Worm (Caenorhabditis elegans) whole organism, L4 larva: Measurements from ENCODE around the gene lmtr-3.
A peak's percentile ranks its signal among the peaks of the same experiment; 100 is the strongest.

Experiments used
- F37D6.2 ChIP-seq: sonication (generic microtip); optimal IDR thresholded peaks from 2 replicates; lab custom pipeline; 2016; ENCODE audit warnings: mild to moderate bottlenecking, missing genetic modification characterization, missing compliant biosample characterization
- F44E2.7 ChIP-seq: fragments of 200-800 bp; sonication (Bioruptor generic); IDR thresholded peaks from 2 replicates; pipeline ENCODE4 v2.1.2; 2022; ENCODE audit warnings: missing genetic modification characterization, missing compliant biosample characterization
- F49E8.2 ChIP-seq: sonication (generic microtip); optimal IDR thresholded peaks from 2 replicates; lab custom pipeline; 2016; ENCODE audit warnings: missing compliant biosample characterization, mild to moderate bottlenecking, missing genetic modification characterization, borderline replicate concordance
- R02D3.7 ChIP-seq: fragments of 150-350 bp; sonication (generic microtip); optimal IDR thresholded peaks from 3 replicates; lab custom pipeline; 2014; ENCODE audit warnings: missing biosample characterization, missing genetic modification characterization
- T20F7.1 ChIP-seq: fragments of 200-800 bp; sonication (Bioruptor generic); optimal IDR thresholded peaks from 2 replicates; lab custom pipeline; 2018; ENCODE audit warnings: mild to moderate bottlenecking, missing genetic modification characterization, missing compliant biosample characterization
- Y105C5A.15 ChIP-seq: fragments of 200-800 bp; sonication (Bioruptor generic); IDR thresholded peaks from 2 replicates; pipeline ENCODE4 v1.3.6; 2022; ENCODE audit warnings: missing genetic modification characterization, missing compliant biosample characterization
- Y48G9A.11 ChIP-seq: fragments of 200-800 bp; sonication (Bioruptor generic); IDR thresholded peaks from 2 replicates; pipeline ENCODE4 v1.3.6; 2022; ENCODE audit warnings: missing genetic modification reagents, missing genetic modification characterization, missing compliant biosample characterization
- ZK546.5 ChIP-seq, 2 experiments: sonication (generic microtip); optimal IDR thresholded peaks; 2 replicates each; lab custom pipeline; 2017; ENCODE audit warnings: missing biosample characterization in 2 of 2, missing genetic modification characterization in 2 of 2
- aha-1 ChIP-seq: fragments of 150-350 bp; peaks from one replicate; lab custom pipeline; 2014; ENCODE audit warnings: missing biosample characterization, missing genetic modification characterization
- attf-4 ChIP-seq: sonication (generic microtip); optimal IDR thresholded peaks from 3 replicates; lab custom pipeline; 2017; ENCODE audit warnings: missing biosample characterization, missing genetic modification characterization
- ceh-20 ChIP-seq: fragments of 200-800 bp; sonication (Bioruptor generic); IDR thresholded peaks from 2 replicates; pipeline ENCODE4 v1.3.6; 2022; ENCODE audit warnings: missing genetic modification reagents, missing genetic modification characterization, missing compliant biosample characterization
- ceh-28 ChIP-seq: fragments of 150-350 bp; optimal IDR thresholded peaks from 2 replicates; lab custom pipeline; 2014; ENCODE audit warnings: missing biosample characterization, missing genetic modification reagents, missing genetic modification characterization
- ceh-62 ChIP-seq: sonication (generic microtip); optimal IDR thresholded peaks from 2 replicates; lab custom pipeline; 2017; ENCODE audit warnings: missing biosample characterization, missing genetic modification characterization
- ceh-82 ChIP-seq: sonication (generic microtip); optimal IDR thresholded peaks from 2 replicates; lab custom pipeline; 2017; ENCODE audit warnings: missing biosample characterization, missing genetic modification characterization
- ces-1 ChIP-seq: fragments of 150-350 bp; sonication (generic microtip); optimal IDR thresholded peaks from 4 replicates; lab custom pipeline; 2014; ENCODE audit warnings: missing biosample characterization, missing genetic modification reagents, missing genetic modification characterization
- cey-2 ChIP-seq: sonication (generic microtip); optimal IDR thresholded peaks from 3 replicates; lab custom pipeline; 2017; ENCODE audit warnings: missing genetic modification characterization, mild to moderate bottlenecking, missing compliant biosample characterization, antibody characterized with exemption, borderline replicate concordance; ENCODE audit not compliant: insufficient read depth
- daf-12 ChIP-seq: fragments of 150-350 bp; optimal IDR thresholded peaks from 2 replicates; lab custom pipeline; 2014; ENCODE audit warnings: missing biosample characterization, missing genetic modification reagents, missing genetic modification characterization
- daf-19 ChIP-seq: fragments of 200-800 bp; sonication (Bioruptor generic); conservative IDR thresholded peaks from 2 replicates; pipeline ENCODE4 v1.3.6; 2022; ENCODE audit warnings: missing genetic modification characterization, missing compliant biosample characterization
- dmd-6 ChIP-seq: fragments of 200-800 bp; sonication (Bioruptor generic); IDR thresholded peaks from 2 replicates; pipeline ENCODE4 v1.3.6; 2022; ENCODE audit warnings: missing genetic modification reagents, missing genetic modification characterization, missing compliant biosample characterization
- dpl-1 ChIP-seq: fragments of 150-350 bp; optimal IDR thresholded peaks from 2 replicates; lab custom pipeline; 2014; ENCODE audit warnings: missing biosample characterization, missing genetic modification reagents, missing genetic modification characterization
- dve-1 ChIP-seq: sonication (generic microtip); optimal IDR thresholded peaks from 2 replicates; lab custom pipeline; 2017; ENCODE audit warnings: antibody characterized with exemption, mild to moderate bottlenecking, missing genetic modification characterization, missing compliant biosample characterization; ENCODE audit not compliant: insufficient read depth
- egl-43 ChIP-seq: fragments of 200-800 bp; sonication (Bioruptor generic); IDR thresholded peaks from 2 replicates; pipeline ENCODE4 v1.3.6; 2022; ENCODE audit warnings: missing genetic modification reagents, missing genetic modification characterization, missing compliant biosample characterization
- fkh-10 ChIP-seq: fragments of 150-350 bp; optimal IDR thresholded peaks from 2 replicates; lab custom pipeline; 2014; ENCODE audit warnings: missing biosample characterization, missing genetic modification reagents, missing genetic modification characterization
- fos-1 ChIP-seq: fragments of 150-350 bp; optimal IDR thresholded peaks from 2 replicates; lab custom pipeline; 2014; ENCODE audit warnings: missing biosample characterization, missing genetic modification characterization
- hlh-30 ChIP-seq: sonication (generic microtip); optimal IDR thresholded peaks from 2 replicates; lab custom pipeline; 2017; ENCODE audit warnings: antibody characterized with exemption, mild to moderate bottlenecking, missing genetic modification characterization, missing compliant biosample characterization; ENCODE audit not compliant: insufficient read depth
- hmg-1.1 ChIP-seq: fragments of 200-800 bp; sonication (Bioruptor generic); IDR thresholded peaks from 2 replicates; pipeline ENCODE4 v1.3.6; 2022; ENCODE audit warnings: missing genetic modification reagents, missing genetic modification characterization, missing compliant biosample characterization
- lin-1 ChIP-seq: fragments of 200-800 bp; sonication (Bioruptor generic); IDR thresholded peaks from 2 replicates; pipeline ENCODE4 v1.3.6; 2022; ENCODE audit warnings: missing genetic modification reagents, missing genetic modification characterization, missing compliant biosample characterization
- lin-13 ChIP-seq: fragments of 150-350 bp; optimal IDR thresholded peaks from 2 replicates; lab custom pipeline; 2014; ENCODE audit warnings: missing biosample characterization, missing genetic modification reagents, missing genetic modification characterization
- lin-29 ChIP-seq: fragments of 200-800 bp; sonication (Bioruptor generic); IDR thresholded peaks from 2 replicates; pipeline ENCODE4 v1.3.6; 2022; ENCODE audit warnings: missing genetic modification reagents, missing genetic modification characterization, missing compliant biosample characterization
- madf-5 ChIP-seq, 2 experiments: fragments of 200-800 bp; sonication (Bioruptor generic); IDR thresholded peaks; 2 replicates each; pipeline ENCODE4 v1.3.6; 2022; ENCODE audit warnings: missing compliant biosample characterization in 2 of 2, missing genetic modification characterization in 2 of 2
- madf-9 ChIP-seq: fragments of 200-800 bp; sonication (Bioruptor generic); conservative IDR thresholded peaks from 2 replicates; pipeline ENCODE4 v1.3.6; 2022; ENCODE audit warnings: missing genetic modification reagents, missing genetic modification characterization, missing compliant biosample characterization
- mdl-1 ChIP-seq, 2 experiments: fragments of 150-350 bp in 1 of 2; sonication (generic microtip) in 1 of 2; optimal IDR thresholded peaks; 2 replicates each; lab custom pipeline; 2014 to 2017; ENCODE audit warnings: missing biosample characterization in 2 of 2, missing genetic modification characterization in 2 of 2
- mdt-29 ChIP-seq: fragments of 200-800 bp; sonication (Bioruptor generic); IDR thresholded peaks from 2 replicates; pipeline ENCODE4 v1.3.6; 2022; ENCODE audit warnings: missing genetic modification reagents, missing genetic modification characterization, missing compliant biosample characterization
- mxl-2 ChIP-seq: fragments of 200-800 bp; sonication (Bioruptor generic); conservative IDR thresholded peaks from 2 replicates; pipeline ENCODE4 v1.3.6; 2022; ENCODE audit warnings: missing genetic modification reagents, missing genetic modification characterization, missing compliant biosample characterization
- mxl-3 ChIP-seq: fragments of 200-800 bp; sonication (Bioruptor generic); optimal IDR thresholded peaks from 2 replicates; lab custom pipeline; 2018; ENCODE audit warnings: mild to moderate bottlenecking, missing genetic modification characterization, missing compliant biosample characterization
- nhr-25 ChIP-seq: sonication (generic microtip); optimal IDR thresholded peaks from 2 replicates; lab custom pipeline; 2017; ENCODE audit warnings: missing genetic modification characterization, mild to moderate bottlenecking, missing compliant biosample characterization, antibody characterized with exemption, moderate library complexity, borderline replicate concordance; ENCODE audit not compliant: insufficient read depth
- nhr-28 ChIP-seq: fragments of 150-350 bp; optimal IDR thresholded peaks from 2 replicates; lab custom pipeline; 2014; ENCODE audit warnings: missing biosample characterization, missing genetic modification characterization
- nhr-48 ChIP-seq: sonication (generic microtip); optimal IDR thresholded peaks from 2 replicates; lab custom pipeline; 2016; ENCODE audit warnings: mild to moderate bottlenecking, missing genetic modification characterization, missing compliant biosample characterization
- pha-4 ChIP-seq, 2 experiments: fragments of 150-350 bp in 1 of 2; fragments of 200-800 bp in 1 of 2; sonication (Bioruptor generic) in 1 of 2; IDR thresholded peaks in 1 of 2; optimal IDR thresholded peaks in 1 of 2; 2 replicates each; pipeline versions ENCODE4 v1.3.6 to Lab custom; 2014 to 2022; ENCODE audit warnings: missing genetic modification characterization in 2 of 2, missing genetic modification reagents in 2 of 2, missing biosample characterization in 1 of 2, missing compliant biosample characterization in 1 of 2
- php-3 ChIP-seq: fragments of 200-800 bp; sonication (Bioruptor generic); IDR thresholded peaks from 2 replicates; pipeline ENCODE4 v1.3.6; 2022; ENCODE audit warnings: missing genetic modification reagents, missing genetic modification characterization, missing compliant biosample characterization
- sdz-12 ChIP-seq: fragments of 200-800 bp; sonication (Bioruptor generic); optimal IDR thresholded peaks from 2 replicates; lab custom pipeline; 2018; ENCODE audit warnings: mild to moderate bottlenecking, missing genetic modification characterization, missing compliant biosample characterization
- spr-3 ChIP-seq: fragments of 200-800 bp; sonication (Bioruptor generic); optimal IDR thresholded peaks from 2 replicates; lab custom pipeline; 2018; ENCODE audit warnings: mild to moderate bottlenecking, missing genetic modification characterization, missing compliant biosample characterization
- unc-130 ChIP-seq: sonication (generic microtip); optimal IDR thresholded peaks from 2 replicates; lab custom pipeline; 2016; ENCODE audit warnings: missing genetic modification reagents, missing genetic modification characterization, missing compliant biosample characterization
- unc-39 ChIP-seq: sonication (generic microtip); optimal IDR thresholded peaks from 2 replicates; lab custom pipeline; 2017; ENCODE audit warnings: missing biosample characterization, missing genetic modification characterization
- unc-62 ChIP-seq, 3 experiments: fragments of 150-350 bp in 1 of 3; sonication (generic microtip); optimal IDR thresholded peaks in 2 of 3; peaks in 1 of 3; 1 replicate in 1 of 3; 2 replicates in 2 of 3; lab custom pipeline; 2014 to 2017; ENCODE audit warnings: missing biosample characterization in 3 of 3, missing genetic modification characterization in 3 of 3, missing genetic modification reagents in 3 of 3, missing genotype in 1 of 3
- zag-1 ChIP-seq: fragments of 150-350 bp; optimal IDR thresholded peaks from 2 replicates; lab custom pipeline; 2014; ENCODE audit warnings: missing biosample characterization, missing genetic modification characterization
- zfp-2 ChIP-seq: sonication (generic microtip); optimal IDR thresholded peaks from 2 replicates; lab custom pipeline; 2016; ENCODE audit warnings: mild to moderate bottlenecking, missing genetic modification characterization, missing compliant biosample characterization
- zfp-3 ChIP-seq: fragments of 200-800 bp; sonication (Bioruptor generic); conservative IDR thresholded peaks from 2 replicates; pipeline ENCODE4 v1.3.6; 2022; ENCODE audit warnings: missing genetic modification reagents, missing genetic modification characterization, missing compliant biosample characterization
- zip-2 ChIP-seq: fragments of 150-350 bp; optimal IDR thresholded peaks from 2 replicates; lab custom pipeline; 2014; ENCODE audit warnings: missing biosample characterization, missing genetic modification characterization
- ztf-11 ChIP-seq: fragments of 150-350 bp; optimal IDR thresholded peaks from 2 replicates; lab custom pipeline; 2014; ENCODE audit warnings: missing biosample characterization, missing genetic modification characterization

Gene lmtr-3

DNA sequence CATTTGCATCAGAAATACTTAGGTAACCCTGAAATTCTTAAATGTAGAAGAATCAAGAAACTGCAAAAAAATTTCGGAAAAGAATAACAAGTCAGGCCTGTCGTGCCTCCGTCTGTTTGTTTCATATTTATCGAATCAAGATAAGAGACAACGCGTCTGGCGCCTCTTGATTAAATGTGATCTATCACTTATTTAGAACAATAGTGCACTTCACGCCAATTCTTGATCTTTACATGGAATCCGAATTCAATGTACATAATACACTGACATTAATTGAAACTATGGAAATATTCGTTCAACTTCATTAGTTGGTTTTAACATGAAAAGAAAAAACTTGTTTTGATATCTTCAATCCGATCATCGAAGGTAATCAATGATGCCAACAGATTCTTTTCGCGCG, 1.5 kb upstream of the lmtr-3 start, which contains the start of gene mboa-2 (continued):
- TF ChIP-seq lin-29 (no peak), nhr-25 (no peak), nhr-48 (tag; lab: Kevin White, UChicago) (peak; percentile 12), unc-130 (GFP tag; lab: Kevin White, UChicago) (no peak), F37D6.2 (tag; lab: Kevin White, UChicago) (no peak), zip-2 (no peak), daf-19 (GFP tag; lab: Robert Waterston, UW) (no peak), zfp-2 (no peak), ceh-82 (no peak), hmg-1.1 (GFP tag; lab: Robert Waterston, UW) (no peak), ceh-62 (tag; lab: Kevin White, UChicago) (no peak), dmd-6 (peak; percentile 52), lin-1 (0 out of 2 replicates have a peak, but pooled peaks have one; percentile 9), ces-1 (GFP tag; lab: Kevin White, UChicago) (no peak), zag-1 (tag; lab: Kevin White, UChicago) (no peak), spr-3 (GFP tag; lab: Kevin White, UChicago) (no peak), unc-62 (GFP tag; optimal IDR thresholded peaks at IDR 0.05 in 1 of 2; lab: Kevin White, UChicago) (no peak), unc-62 (tag; optimal IDR thresholded peaks at IDR 0.05; lab: Kevin White, UChicago) (no peak), fkh-10 (GFP tag; lab: Kevin White, UChicago) (no peak), dpl-1 (GFP tag; lab: Kevin White, UChicago) (no peak), unc-39 (no peak), ztf-11 (no peak), attf-4 (tag; lab: Kevin White, UChicago) (no peak), egl-43 (GFP tag; lab: Robert Waterston, UW) (no peak), mxl-2 (no peak), F49E8.2 (no peak), daf-12 (no peak), ceh-20 (GFP tag; lab: Robert Waterston, UW) (0 out of 2 replicates have a peak, but pooled peaks have one; percentile 16), dve-1 (peak; percentile 83), php-3 (GFP tag; lab: Robert Waterston, UW) (no peak), Y48G9A.11 (GFP tag; lab: Robert Waterston, UW) (no peak), fos-1 (tag; lab: Kevin White, UChicago) (no peak), hlh-30 (tag; lab: Kevin White, UChicago) (no peak), aha-1 (tag; lab: Kevin White, UChicago) (no peak), Y105C5A.15 (GFP tag; lab: Robert Waterston, UW) (no peak), cey-2 (tag; lab: Kevin White, UChicago) (no peak), madf-9 (GFP tag; lab: Robert Waterston, UW) (no peak), mxl-3 (GFP tag; lab: Kevin White, UChicago) (no peak), madf-5 (GFP tag; IDR thresholded peaks at IDR 0.05; lab: Robert Waterston, UW) (no peak), pha-4 (GFP tag; IDR thresholded peaks at IDR 0.05; lab: Robert Waterston, UW) (no peak), pha-4 (tag; optimal IDR thresholded peaks at IDR 0.05; lab: Kevin White, UChicago) (no peak), F44E2.7 (GFP tag; lab: Robert Waterston, UW) (no peak), zfp-3 (GFP tag; lab: Robert Waterston, UW) (peak; percentile 43; the same call in 1 of the 2 replicates), sdz-12 (GFP tag; lab: Kevin White, UChicago) (no peak), ceh-28 (tag; lab: Kevin White, UChicago) (no peak), T20F7.1 (peak; percentile 65), R02D3.7 (tag; lab: Kevin White, UChicago) (no peak), mdt-29 (GFP tag; lab: Robert Waterston, UW) (no peak), lin-13 (GFP tag; lab: Kevin White, UChicago) (no peak), ZK546.5 (tag; optimal IDR thresholded peaks at IDR 0.05; lab: Kevin White, UChicago) (no peak), mdl-1 (tag; optimal IDR thresholded peaks at IDR 0.05; lab: Kevin White, UChicago) (no peak), nhr-28 (peak; percentile 50)
